Fruit fly (Drosophila melanogaster): Measurements from ENCODE around the gene CG17129.

Gene CG17129

dm6 chr3L:692699-693098 is 12.6 kb upstream of the CG17129 start, which contains the start of gene Vti1a (continued):
- peak; percentile 82 for TF ChIP-seq MBD-R2 (GFP tag; IDR thresholded peaks at IDR 0.05)
- TF ChIP-seq ac (GFP tag; optimal IDR thresholded peaks at IDR 0.05), result no peak
- TF ChIP-seq caup (GFP tag; optimal IDR thresholded peaks at IDR 0.05; ENCODE audit: severe bottlenecking), result no peak
- TF ChIP-seq ap (GFP tag; IDR thresholded peaks at IDR 0.05), result no peak
- TF ChIP-seq CG2129 (GFP tag; IDR thresholded peaks at IDR 0.05; ENCODE audit: partially characterized antibody), result no peak
- no peak for TF ChIP-seq CG18599 (GFP tag; optimal IDR thresholded peaks at IDR 0.05)
- TF ChIP-seq pzg (GFP tag; optimal IDR thresholded peaks at IDR 0.05), result peak; percentile 86
- TF ChIP-seq CG1024 (GFP tag; IDR thresholded peaks at IDR 0.05), result no peak
- TF ChIP-seq ranshi (GFP tag; IDR thresholded peaks at IDR 0.05), result no peak
- no peak for TF ChIP-seq CG12219 (GFP tag; optimal IDR thresholded peaks at IDR 0.05)
- no peak for TF ChIP-seq CG10147 (GFP tag; optimal IDR thresholded peaks at IDR 0.05)
- TF ChIP-seq HLHmδ (GFP tag; optimal IDR thresholded peaks at IDR 0.05), result no peak
- no peak for TF ChIP-seq Poxn (GFP tag; IDR thresholded peaks at IDR 0.05)
- no peak for TF ChIP-seq CG14667 (GFP tag; IDR thresholded peaks at IDR 0.05)
- no peak for TF ChIP-seq Hr78 (GFP tag; optimal IDR thresholded peaks at IDR 0.05)
- TF ChIP-seq lmd (GFP tag; IDR thresholded peaks at IDR 0.05), result no peak
- TF ChIP-seq MTF-1 (GFP tag; optimal IDR thresholded peaks at IDR 0.05; ENCODE audit: borderline replicate concordance), result no peak
- no peak for TF ChIP-seq al (GFP tag; IDR thresholded peaks at IDR 0.05)
- TF ChIP-seq Fer1 (GFP tag; optimal IDR thresholded peaks at IDR 0.05), result no peak
- no peak for TF ChIP-seq CG7556 (GFP tag; optimal IDR thresholded peaks at IDR 0.05)
- peak; percentile 7 for TF ChIP-seq CHES-1-like (GFP tag; optimal IDR thresholded peaks at IDR 0.05)
- TF ChIP-seq CG8290 (GFP tag; optimal IDR thresholded peaks at IDR 0.05), result peak; percentile 58
- TF ChIP-seq CG8290 (tag; optimal IDR thresholded peaks at IDR 0.05), result peak in 1 of 2 experiments; percentile 43
- no peak for TF ChIP-seq Stat92E (GFP tag; optimal IDR thresholded peaks at IDR 0.05)
- no peak for TF ChIP-seq pum (GFP tag; optimal IDR thresholded peaks at IDR 0.05)
- TF ChIP-seq CG4360 (GFP tag; IDR thresholded peaks at IDR 0.05), result 0 out of 2 replicates have a peak, but pooled peaks have one; percentile 23
- no peak for TF ChIP-seq CG10209 (GFP tag; optimal IDR thresholded peaks at IDR 0.05)
- TF ChIP-seq CG12391 (tag; optimal IDR thresholded peaks at IDR 0.05), result peak; percentile 16
- TF ChIP-seq CG13775 (GFP tag; optimal IDR thresholded peaks at IDR 0.05), result no peak
- no peak for TF ChIP-seq CG14014 (GFP tag; IDR thresholded peaks at IDR 0.05)
- no peak for TF ChIP-seq prd (optimal IDR thresholded peaks at IDR 0.05)
- no peak for TF ChIP-seq prd (GFP tag; IDR thresholded peaks at IDR 0.05)
- TF ChIP-seq CG12744 (GFP tag; optimal IDR thresholded peaks at IDR 0.05), result no peak
- TF ChIP-seq slou (GFP tag; optimal IDR thresholded peaks at IDR 0.05), result no peak
- TF ChIP-seq CG10267 (tag; optimal IDR thresholded peaks at IDR 0.05), result peak; percentile 38
- TF ChIP-seq CG10979 (tag; optimal IDR thresholded peaks at IDR 0.05), result no peak
- TF ChIP-seq ash1 (GFP tag; optimal IDR thresholded peaks at IDR 0.05), result no peak
- no peak for TF ChIP-seq CG13424 (tag; optimal IDR thresholded peaks at IDR 0.05)
- TF ChIP-seq sima (GFP tag; optimal IDR thresholded peaks at IDR 0.05), result no peak
- no peak for TF ChIP-seq nerfin-2 (GFP tag; IDR thresholded peaks at IDR 0.05; ENCODE audit: partially characterized antibody)
- no peak for TF ChIP-seq HHEX (GFP tag; optimal IDR thresholded peaks at IDR 0.05)
- no peak for TF ChIP-seq fd102C (GFP tag; optimal IDR thresholded peaks at IDR 0.05)
- TF ChIP-seq CG14710 (tag; optimal IDR thresholded peaks at IDR 0.05), result peak; percentile 71
- no peak for TF ChIP-seq gem (tag; optimal IDR thresholded peaks at IDR 0.05)
- TF ChIP-seq cwo (GFP tag; optimal IDR thresholded peaks at IDR 0.05), result no peak
- TF ChIP-seq Hmx (GFP tag; optimal IDR thresholded peaks at IDR 0.05), result no peak
- no peak for TF ChIP-seq Dek (tag; optimal IDR thresholded peaks at IDR 0.05)
- peak; percentile 46; the same call in 1 of the 2 replicates for TF ChIP-seq E2f2 (GFP tag; IDR thresholded peaks at IDR 0.05)
- peak; percentile 71 for TF ChIP-seq YL-1 (GFP tag; optimal IDR thresholded peaks at IDR 0.05)
- TF ChIP-seq CG5245 (GFP tag; optimal IDR thresholded peaks at IDR 0.05), result no peak
- TF ChIP-seq ken (GFP tag; IDR thresholded peaks at IDR 0.05), result no peak
